Worm (Caenorhabditis elegans): ENCODE results near the gene oig-3.

oig-3 gene

DNA sequence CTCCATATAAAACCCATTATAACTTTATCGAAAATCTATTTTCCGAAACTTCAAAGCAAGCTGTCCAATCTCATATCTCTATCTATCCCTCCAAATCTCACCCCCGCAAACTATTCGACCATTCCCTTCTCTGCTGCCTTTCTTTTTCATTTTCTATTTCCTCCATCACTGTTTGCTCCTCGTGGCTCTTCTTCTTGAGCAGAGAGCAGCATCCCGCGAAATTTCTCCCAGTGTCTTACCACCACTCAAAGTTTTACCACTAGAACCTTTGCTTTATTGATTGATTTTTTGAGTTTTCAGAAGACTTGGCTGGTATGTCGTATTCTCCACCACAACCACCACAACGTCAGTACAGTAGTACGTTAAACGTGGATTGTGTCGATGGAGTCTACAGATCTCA lies at the start of gene oig-3:
Gene oig-3 (plus strand): TSS at position 301 of the 400 bp plus-strand sequence.
- no peak for TF ChIP-seq egl-27 (tag; optimal IDR thresholded peaks at IDR 0.05)
- no peak for TF ChIP-seq mab-5 (tag; optimal IDR thresholded peaks at IDR 0.05)
- no peak for TF ChIP-seq R02D3.7 (tag; optimal IDR thresholded peaks at IDR 0.05)
- no peak for TF ChIP-seq nhr-237 (tag; optimal IDR thresholded peaks at IDR 0.05)
- TF ChIP-seq sma-3 (GFP tag; optimal IDR thresholded peaks at IDR 0.05), result no peak
- no peak for TF ChIP-seq unc-62 (GFP tag; optimal IDR thresholded peaks at IDR 0.05)
- no peak for TF ChIP-seq peb-1 (tag; optimal IDR thresholded peaks at IDR 0.05)
- no peak for TF ChIP-seq nhr-25 (tag; optimal IDR thresholded peaks at IDR 0.05)
- TF ChIP-seq nhr-23 (tag; optimal IDR thresholded peaks at IDR 0.05), result no peak
- no peak for TF ChIP-seq elt-1 (tag; optimal IDR thresholded peaks at IDR 0.05)
- TF ChIP-seq crh-2 (tag; optimal IDR thresholded peaks at IDR 0.05), result no peak
- no peak for TF ChIP-seq nhr-11 (tag; optimal IDR thresholded peaks at IDR 0.05)

DNA sequence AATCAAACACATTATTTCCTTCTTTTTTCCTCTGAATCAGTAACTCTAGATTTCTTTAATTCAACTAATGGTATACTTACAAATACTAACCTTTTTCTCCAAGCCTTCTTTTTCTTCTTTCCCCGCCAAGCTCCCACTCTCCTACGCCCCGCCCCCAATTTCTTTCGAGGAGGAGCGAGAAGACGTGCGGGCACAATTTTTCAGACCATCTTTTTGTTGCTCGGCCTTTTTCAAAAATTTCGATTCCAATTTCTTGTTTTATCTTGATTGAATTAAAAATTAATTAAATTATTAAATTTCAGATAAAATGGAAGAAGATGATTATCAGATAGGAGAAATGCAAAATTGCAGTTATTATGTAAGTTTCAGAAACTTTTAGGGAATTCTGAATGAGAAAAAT lies 49.4 kb upstream of the oig-3 start, which contains the start of gene C47E8.3:
Gene C47E8.3 (plus strand): TSS at position 301 of the 400 bp plus-strand sequence.
- TF ChIP-seq nhr-11 (tag; optimal IDR thresholded peaks at IDR 0.05) (no peak), R02D3.7 (tag; optimal IDR thresholded peaks at IDR 0.05) (no peak), nhr-10 (tag; optimal IDR thresholded peaks at IDR 0.05) (no peak), skn-1 (tag; optimal IDR thresholded peaks at IDR 0.05) (no peak), C34F6.9 (tag; optimal IDR thresholded peaks at IDR 0.05) (no peak), nhr-21 (tag; optimal IDR thresholded peaks at IDR 0.05) (no peak), blmp-1 (tag; optimal IDR thresholded peaks at IDR 0.05; ENCODE audit: insufficient read depth) (no peak), ztf-1 (GFP tag; conservative IDR thresholded peaks at IDR 0.05) (no peak), snpc-4 (tag; optimal IDR thresholded peaks at IDR 0.05) (no peak), ztf-11 (tag; optimal IDR thresholded peaks at IDR 0.05) (no peak), unc-55 (GFP tag; optimal IDR thresholded peaks at IDR 0.05) (no peak), crh-2 (tag; optimal IDR thresholded peaks at IDR 0.05) (no peak), nhr-12 (tag; optimal IDR thresholded peaks at IDR 0.05) (no peak), aly-2 (tag; optimal IDR thresholded peaks at IDR 0.05) (no peak)

ce11 chrV:14682870-14683269 lies 46.6 kb upstream of the oig-3 start:
- TF ChIP-seq sma-9 (GFP tag; optimal IDR thresholded peaks at IDR 0.05) (no peak), sma-9 (tag; optimal IDR thresholded peaks at IDR 0.05) (no peak), C34F6.9 (tag; optimal IDR thresholded peaks at IDR 0.05) (peak; percentile 14)

DNA sequence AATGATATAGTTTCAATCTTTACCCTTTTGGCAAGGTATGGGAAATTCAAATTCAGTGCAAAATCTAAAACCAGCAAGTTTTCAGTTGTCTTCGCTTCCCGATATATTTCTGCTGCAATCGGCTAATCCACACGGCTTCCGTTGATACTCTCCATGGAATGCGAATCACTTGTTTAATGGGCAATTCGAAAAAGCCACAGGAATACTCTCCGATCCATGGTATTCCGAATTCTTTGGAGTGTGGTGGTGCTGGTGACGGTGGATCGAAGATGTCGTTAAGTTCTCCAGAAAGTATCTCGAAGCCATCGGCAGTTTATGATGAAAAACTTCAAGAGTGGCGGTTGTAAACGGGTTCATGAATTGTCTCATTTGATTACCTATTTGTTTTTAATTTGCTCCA lies 46.2 kb upstream of the oig-3 start:
- TF ChIP-seq ama-1 (optimal IDR thresholded peaks at IDR 0.05), result peak; percentile 40
- TF ChIP-seq nhr-77 (tag; optimal IDR thresholded peaks at IDR 0.05), result no peak
- TF ChIP-seq elt-1 (tag; optimal IDR thresholded peaks at IDR 0.05), result no peak
- TF ChIP-seq mbf-1 (tag; optimal IDR thresholded peaks at IDR 0.05), result no peak

- TF ChIP-seq nhr-21 (tag; optimal IDR thresholded peaks at IDR 0.05) (no peak), dmd-4 (tag; optimal IDR thresholded peaks at IDR 0.05) (no peak), fos-1 (tag; optimal IDR thresholded peaks at IDR 0.05) (no peak), snpc-4 (tag; optimal IDR thresholded peaks at IDR 0.05) (no peak), nhr-129 (tag; optimal IDR thresholded peaks at IDR 0.05) (no peak), Y55F3AM.14 (GFP tag; optimal IDR thresholded peaks at IDR 0.05) (no peak), crh-2 (tag; optimal IDR thresholded peaks at IDR 0.05) (no peak), blmp-1 (tag; optimal IDR thresholded peaks at IDR 0.05; ENCODE audit: insufficient read depth) (no peak), mbf-1 (tag; optimal IDR thresholded peaks at IDR 0.05) (no peak), elt-1 (tag; optimal IDR thresholded peaks at IDR 0.05) (no peak), lin-13 (GFP tag; optimal IDR thresholded peaks at IDR 0.05) (no peak), sem-4 (tag; optimal IDR thresholded peaks at IDR 0.05) (no peak), unc-62 (GFP tag; optimal IDR thresholded peaks at IDR 0.05) (no peak), unc-55 (GFP tag; optimal IDR thresholded peaks at IDR 0.05) (no peak), ceh-82 (tag; optimal IDR thresholded peaks at IDR 0.05) (no peak), gmeb-1 (tag; optimal IDR thresholded peaks at IDR 0.05) (no peak), lsy-2 (tag; optimal IDR thresholded peaks at IDR 0.05) (no peak), nhr-23 (tag; optimal IDR thresholded peaks at IDR 0.05) (no peak), alr-1 (tag; optimal IDR thresholded peaks at IDR 0.05) (no peak), elt-3 (tag; optimal IDR thresholded peaks at IDR 0.05) (no peak)
Observed at ce11 chrV:14683926-14684325, 45.5 kb upstream of the oig-3 start.
